Worm (Caenorhabditis elegans) whole organism, L3 larva: Measurements from ENCODE around the gene B0024.3.

Experiments
- ama-1 ChIP-seq: fragments of 150-350 bp; optimal IDR thresholded peaks from 2 replicates; lab custom pipeline; 2018
- elt-2 ChIP-seq: sonication (generic microtip); optimal IDR thresholded peaks from 2 replicates; lab custom pipeline; 2016; ENCODE audit warnings: missing genetic modification reagents, mild to moderate bottlenecking, missing genetic modification characterization, missing compliant biosample characterization
- fos-1 ChIP-seq: fragments of 150-350 bp; optimal IDR thresholded peaks from 2 replicates; lab custom pipeline; 2014; ENCODE audit warnings: missing biosample characterization, missing genetic modification characterization
- jun-1 ChIP-seq: fragments of 150-350 bp; optimal IDR thresholded peaks from 2 replicates; lab custom pipeline; 2014; ENCODE audit warnings: missing biosample characterization, missing genetic modification reagents, missing genetic modification characterization
- lin-15B ChIP-seq: fragments of 150-350 bp; optimal IDR thresholded peaks from 2 replicates; lab custom pipeline; 2014; ENCODE audit warnings: missing biosample characterization, missing genetic modification characterization
- nhr-11 ChIP-seq: fragments of 150-350 bp; optimal IDR thresholded peaks from 2 replicates; lab custom pipeline; 2014; ENCODE audit warnings: missing biosample characterization, missing genetic modification characterization
- nhr-12 ChIP-seq: fragments of 150-350 bp; optimal IDR thresholded peaks from 2 replicates; lab custom pipeline; 2014; ENCODE audit warnings: missing biosample characterization, missing genetic modification characterization
- nhr-76 ChIP-seq: fragments of 150-350 bp; sonication (generic microtip); optimal IDR thresholded peaks from 5 replicates; lab custom pipeline; 2014; ENCODE audit warnings: missing biosample characterization, missing genetic modification characterization
- pha-4 ChIP-seq: fragments of 150-350 bp; optimal IDR thresholded peaks from 2 replicates; lab custom pipeline; 2014; ENCODE audit warnings: missing biosample characterization, missing genetic modification reagents, missing genetic modification characterization
- skn-1 ChIP-seq: fragments of 150-350 bp; optimal IDR thresholded peaks from 2 replicates; lab custom pipeline; 2014; ENCODE audit warnings: missing biosample characterization, missing genetic modification characterization

ce11 chrV:10237959-10238444 lies 49.4 kb upstream of the B0024.3 start:
- peak; percentile 6 for TF ChIP-seq ama-1 (lab: Kevin White, UChicago)
- TF ChIP-seq lin-15B, result no peak
- TF ChIP-seq nhr-11 (tag; lab: Kevin White, UChicago), result no peak
- no peak for TF ChIP-seq skn-1 (tag; lab: Kevin White, UChicago)
- no peak for TF ChIP-seq nhr-76
- TF ChIP-seq elt-2 (tag; lab: Kevin White, UChicago), result no peak
- no peak for TF ChIP-seq jun-1 (tag; lab: Kevin White, UChicago)
- TF ChIP-seq pha-4 (tag; lab: Kevin White, UChicago), result no peak
- TF ChIP-seq nhr-12 (tag; lab: Kevin White, UChicago), result no peak
- no peak for TF ChIP-seq fos-1 (tag; lab: Kevin White, UChicago)
